Fruit fly (Drosophila melanogaster): ENCODE measurements around the gene CG33783.

dm6 chr3R:10048775-10048841 is 18.0 kb upstream of the CG33783 start, which contains the start of gene CG12811:
- TF ChIP-seq Drgx (GFP tag; IDR thresholded peaks at IDR 0.05): no peak
- no peak for TF ChIP-seq ERR (GFP tag; optimal IDR thresholded peaks at IDR 0.05)
- no peak for TF ChIP-seq peb (GFP tag; IDR thresholded peaks at IDR 0.05)
